Worm (Caenorhabditis elegans): ENCODE results near the gene C49C3.7.

ce11 chrIV:17331100-17331577, 1.2 kb upstream of the C49C3.7 start, which contains the start of gene C49C3.6:
- TF ChIP-seq unc-39 (tag; optimal IDR thresholded peaks at IDR 0.05): no peak
- TF ChIP-seq nhr-76 (tag; optimal IDR thresholded peaks at IDR 0.05): no peak
- no peak for TF ChIP-seq sptf-1 (tag; optimal IDR thresholded peaks at IDR 0.05)
- no peak for TF ChIP-seq ztf-11 (tag; optimal IDR thresholded peaks at IDR 0.05)
- no peak for TF ChIP-seq hlh-1 (tag; optimal IDR thresholded peaks at IDR 0.05)
- no peak for TF ChIP-seq mep-1 (tag; optimal IDR thresholded peaks at IDR 0.05)
- TF ChIP-seq sem-2 (GFP tag; optimal IDR thresholded peaks at IDR 0.05): no peak

Data from whole organism, mixed stage, embryonic.